Worm (Caenorhabditis elegans): ENCODE results near the gene ttr-14.

ttr-14 gene

ce11 chrX:10766123-10766622 lies 21.1 kb upstream of the ttr-14 start (continued):
- peak; percentile 14 for TF ChIP-seq ztf-16 (tag; optimal IDR thresholded peaks at IDR 0.05)
- TF ChIP-seq elt-4 (tag; optimal IDR thresholded peaks at IDR 0.05): no peak
- peak; percentile 97 for TF ChIP-seq ceh-34 (tag; optimal IDR thresholded peaks at IDR 0.05)
- TF ChIP-seq nfya-1 (tag; optimal IDR thresholded peaks at IDR 0.05): peak; percentile 96
- TF ChIP-seq ceh-18 (tag; optimal IDR thresholded peaks at IDR 0.05): peak; percentile 96
- peak; percentile 38 for TF ChIP-seq lim-6 (tag; optimal IDR thresholded peaks at IDR 0.05)
- TF ChIP-seq pha-2 (tag; optimal IDR thresholded peaks at IDR 0.05): peak; percentile 38
- TF ChIP-seq hlh-15 (tag; optimal IDR thresholded peaks at IDR 0.05): no peak
- peak; percentile 77 for TF ChIP-seq dve-1 (tag; optimal IDR thresholded peaks at IDR 0.05)
- TF ChIP-seq T23F11.4 (GFP tag; optimal IDR thresholded peaks at IDR 0.05): no peak
- peak; percentile 87 for TF ChIP-seq syd-9 (tag; optimal IDR thresholded peaks at IDR 0.05)
- peak; percentile 76 for TF ChIP-seq eyg-1 (tag; optimal IDR thresholded peaks at IDR 0.05)
- peak; percentile 35 for TF ChIP-seq fkh-6 (tag; optimal IDR thresholded peaks at IDR 0.05)
- TF ChIP-seq tbx-2 (tag; optimal IDR thresholded peaks at IDR 0.05): peak; percentile 94
- no peak for TF ChIP-seq ama-1 (optimal IDR thresholded peaks at IDR 0.05)
- TF ChIP-seq nhr-11 (tag; optimal IDR thresholded peaks at IDR 0.05): no peak
- TF ChIP-seq npax-4 (tag; optimal IDR thresholded peaks at IDR 0.05): no peak
- no peak for TF ChIP-seq odd-2 (tag; optimal IDR thresholded peaks at IDR 0.05)
- 0 out of 2 replicates have a peak, but pooled peaks have one; percentile 6 for TF ChIP-seq ceh-45 (GFP tag; IDR thresholded peaks at IDR 0.05)
- no peak for TF ChIP-seq C38D4.7 (GFP tag; optimal IDR thresholded peaks at IDR 0.05)
- TF ChIP-seq lin-11 (tag; optimal IDR thresholded peaks at IDR 0.05): no peak
- peak; percentile 92 for TF ChIP-seq rnt-1 (tag; optimal IDR thresholded peaks at IDR 0.05)
- TF ChIP-seq madf-2 (tag; optimal IDR thresholded peaks at IDR 0.05): peak; percentile 15
- peak; percentile 51 for TF ChIP-seq K09A11.1 (tag; optimal IDR thresholded peaks at IDR 0.05; ENCODE audit: insufficient read depth)
- peak; percentile 58 for TF ChIP-seq ceh-48 (tag; optimal IDR thresholded peaks at IDR 0.05)
- TF ChIP-seq fkh-10 (GFP tag; optimal IDR thresholded peaks at IDR 0.05): no peak
- no peak for TF ChIP-seq ceh-6 (GFP tag; optimal IDR thresholded peaks at IDR 0.05)
- TF ChIP-seq unc-86 (tag; optimal IDR thresholded peaks at IDR 0.05): peak; percentile 25
- no peak for TF ChIP-seq ceh-9 (tag; optimal IDR thresholded peaks at IDR 0.05)
- peak; percentile 58 for TF ChIP-seq sox-2 (GFP tag; IDR thresholded peaks at IDR 0.05)
- no peak for TF ChIP-seq ceh-30 (tag; optimal IDR thresholded peaks at IDR 0.05)
- peak; percentile 95 for TF ChIP-seq F13H6.1 (tag; optimal IDR thresholded peaks at IDR 0.05)
- no peak for TF ChIP-seq mec-3 (tag; optimal IDR thresholded peaks at IDR 0.05; ENCODE audit: borderline replicate concordance)

- TF ChIP-seq hlh-13 (GFP tag; optimal IDR thresholded peaks at IDR 0.05) (no peak), dmd-4 (tag; optimal IDR thresholded peaks at IDR 0.05; ENCODE audit: borderline replicate concordance) (no peak), hlh-6 (tag; optimal IDR thresholded peaks at IDR 0.05) (no peak), elt-4 (tag; optimal IDR thresholded peaks at IDR 0.05) (no peak), dve-1 (tag; optimal IDR thresholded peaks at IDR 0.05) (no peak), hlh-15 (tag; optimal IDR thresholded peaks at IDR 0.05) (no peak), ceh-9 (tag; optimal IDR thresholded peaks at IDR 0.05) (no peak)
These were observed 20.2 kb upstream of the ttr-14 start for ce11 chrX:10766966-10767644.

ce11 chrX:10767669-10768068 lies 19.6 kb upstream of the ttr-14 start:
- no peak for TF ChIP-seq unc-3 (GFP tag; conservative IDR thresholded peaks at IDR 0.05)
- no peak for TF ChIP-seq unc-3 (tag; optimal IDR thresholded peaks at IDR 0.05)
- no peak for TF ChIP-seq hlh-8 (tag; optimal IDR thresholded peaks at IDR 0.05)
- no peak for TF ChIP-seq hlh-13 (GFP tag; optimal IDR thresholded peaks at IDR 0.05)
- TF ChIP-seq unc-86 (tag; optimal IDR thresholded peaks at IDR 0.05): no peak
- no peak for TF ChIP-seq tbx-7 (tag; optimal IDR thresholded peaks at IDR 0.05)
- no peak for TF ChIP-seq K09A11.1 (tag; optimal IDR thresholded peaks at IDR 0.05; ENCODE audit: insufficient read depth)
- TF ChIP-seq ceh-14 (tag; optimal IDR thresholded peaks at IDR 0.05): no peak
- no peak for TF ChIP-seq C38D4.7 (GFP tag; optimal IDR thresholded peaks at IDR 0.05)
- TF ChIP-seq fkh-10 (GFP tag; optimal IDR thresholded peaks at IDR 0.05): no peak

Measured in whole organism, late embryonic.